Worm (Caenorhabditis elegans) whole organism, late embryonic: ENCODE measurements around the gene rrc-1.

Experiments
- F13H6.1 ChIP-seq: sonication (generic microtip); optimal IDR thresholded peaks from 2 replicates; lab custom pipeline; 2016; ENCODE audit warnings: missing genetic modification characterization, missing compliant biosample characterization
- K02D7.2 ChIP-seq: sonication (generic microtip); optimal IDR thresholded peaks from 2 replicates; lab custom pipeline; 2017; ENCODE audit warnings: mild to moderate bottlenecking, missing genetic modification characterization, missing compliant biosample characterization
- T23F11.4 ChIP-seq: fragments of 200-800 bp; sonication (Bioruptor generic); optimal IDR thresholded peaks from 2 replicates; lab custom pipeline; 2018; ENCODE audit warnings: mild to moderate bottlenecking, missing genetic modification characterization, missing compliant biosample characterization
- Y22D7AL.16 ChIP-seq: sonication (generic microtip); optimal IDR thresholded peaks from 2 replicates; lab custom pipeline; 2016; ENCODE audit warnings: missing genetic modification characterization, missing compliant biosample characterization
- ceh-24 ChIP-seq: sonication (generic microtip); optimal IDR thresholded peaks from 2 replicates; lab custom pipeline; 2016; ENCODE audit warnings: mild to moderate bottlenecking, missing genetic modification characterization, missing compliant biosample characterization
- ceh-45 ChIP-seq: fragments of 200-800 bp; sonication (Bioruptor generic); IDR thresholded peaks from 2 replicates; pipeline ENCODE4 v1.3.6; 2022; ENCODE audit warnings: missing genetic modification reagents, missing genetic modification characterization, missing compliant biosample characterization
- ceh-48 ChIP-seq: sonication (generic microtip); optimal IDR thresholded peaks from 2 replicates; lab custom pipeline; 2016; ENCODE audit warnings: missing genetic modification characterization, inconsistent platforms, missing compliant biosample characterization
- che-1 ChIP-seq: sonication (generic microtip); optimal IDR thresholded peaks from 2 replicates; lab custom pipeline; 2016; ENCODE audit warnings: mild to moderate bottlenecking, missing genetic modification characterization, missing compliant biosample characterization
- elt-2 ChIP-seq: sonication (generic microtip); optimal IDR thresholded peaks from 2 replicates; lab custom pipeline; 2016; ENCODE audit warnings: missing genetic modification reagents, missing genetic modification characterization, missing compliant biosample characterization
- elt-4 ChIP-seq: sonication (generic microtip); optimal IDR thresholded peaks from 2 replicates; lab custom pipeline; 2016; ENCODE audit warnings: missing genetic modification characterization, missing compliant biosample characterization
- ets-4 ChIP-seq: sonication (generic microtip); optimal IDR thresholded peaks from 2 replicates; lab custom pipeline; 2016; ENCODE audit warnings: missing genetic modification characterization, missing compliant biosample characterization
- eyg-1 ChIP-seq: sonication (generic microtip); optimal IDR thresholded peaks from 2 replicates; lab custom pipeline; 2016; ENCODE audit warnings: missing genotype, missing genetic modification characterization, missing compliant biosample characterization
- fax-1 ChIP-seq: sonication (generic microtip); optimal IDR thresholded peaks from 2 replicates; lab custom pipeline; 2016; ENCODE audit warnings: missing genotype, missing genetic modification characterization, missing compliant biosample characterization
- fkh-10 ChIP-seq: fragments of 150-350 bp; optimal IDR thresholded peaks from 2 replicates; lab custom pipeline; 2014; ENCODE audit warnings: missing biosample characterization, missing genetic modification reagents, missing genetic modification characterization
- gmeb-2 ChIP-seq: sonication (generic microtip); optimal IDR thresholded peaks from 2 replicates; lab custom pipeline; 2016; ENCODE audit warnings: missing genetic modification characterization, inconsistent platforms, missing compliant biosample characterization
- lim-6 ChIP-seq: sonication (generic microtip); optimal IDR thresholded peaks from 2 replicates; lab custom pipeline; 2016; ENCODE audit warnings: missing genetic modification characterization, missing compliant biosample characterization
- madf-2 ChIP-seq: sonication (generic microtip); optimal IDR thresholded peaks from 2 replicates; lab custom pipeline; 2017; ENCODE audit warnings: missing genetic modification characterization, missing compliant biosample characterization
- odd-2 ChIP-seq: sonication (generic microtip); optimal IDR thresholded peaks from 2 replicates; lab custom pipeline; 2017; ENCODE audit warnings: antibody characterized with exemption, mild to moderate bottlenecking, missing genetic modification characterization, missing compliant biosample characterization
- pag-3 ChIP-seq: sonication (generic microtip); optimal IDR thresholded peaks from 2 replicates; lab custom pipeline; 2016; ENCODE audit warnings: missing compliant biosample characterization, missing genetic modification characterization, borderline replicate concordance
- pat-9 ChIP-seq: fragments of 200-800 bp; sonication (Bioruptor generic); optimal IDR thresholded peaks from 2 replicates; lab custom pipeline; 2018; ENCODE audit warnings: mild to moderate bottlenecking, missing genetic modification characterization, moderate library complexity, missing compliant biosample characterization
- pax-1 ChIP-seq: fragments of 150-350 bp; optimal IDR thresholded peaks from 2 replicates; lab custom pipeline; 2014; ENCODE audit warnings: missing biosample characterization, missing genetic modification characterization
- pha-2 ChIP-seq: sonication (generic microtip); optimal IDR thresholded peaks from 2 replicates; lab custom pipeline; 2017; ENCODE audit warnings: mild to moderate bottlenecking, missing genetic modification characterization, missing compliant biosample characterization
- pqm-1 ChIP-seq: sonication (generic microtip); optimal IDR thresholded peaks from 2 replicates; lab custom pipeline; 2016; ENCODE audit warnings: missing genetic modification characterization, missing compliant biosample characterization
- ref-2 ChIP-seq: sonication (generic microtip); optimal IDR thresholded peaks from 2 replicates; lab custom pipeline; 2016; ENCODE audit warnings: missing genetic modification characterization, missing compliant biosample characterization
- rnt-1 ChIP-seq: sonication (generic microtip); optimal IDR thresholded peaks from 2 replicates; lab custom pipeline; 2016; ENCODE audit warnings: missing genetic modification characterization, missing compliant biosample characterization
- sox-2 ChIP-seq: fragments of 200-800 bp; sonication (Bioruptor generic); IDR thresholded peaks from 2 replicates; pipeline ENCODE4 v1.3.6; 2022; ENCODE audit warnings: missing genetic modification reagents, missing genetic modification characterization, missing compliant biosample characterization
- syd-9 ChIP-seq: sonication (generic microtip); optimal IDR thresholded peaks from 2 replicates; lab custom pipeline; 2016; ENCODE audit warnings: mild to moderate bottlenecking, missing genetic modification characterization, moderate library complexity, missing compliant biosample characterization
- tbx-7 ChIP-seq: sonication (generic microtip); optimal IDR thresholded peaks from 2 replicates; lab custom pipeline; 2016; ENCODE audit warnings: missing genotype, missing genetic modification characterization, missing compliant biosample characterization
- ttx-3 ChIP-seq: sonication (generic microtip); optimal IDR thresholded peaks from 2 replicates; lab custom pipeline; 2016; ENCODE audit warnings: missing genetic modification reagents, missing genetic modification characterization, missing compliant biosample characterization
- unc-3 ChIP-seq, 2 experiments: fragments of 200-800 bp in 1 of 2; sonication (Bioruptor generic) in 1 of 2; sonication (generic microtip) in 1 of 2; conservative IDR thresholded peaks in 1 of 2; optimal IDR thresholded peaks in 1 of 2; 2 replicates each; pipeline versions ENCODE4 v1.3.6 to Lab custom; 2016 to 2022; ENCODE audit warnings: missing compliant biosample characterization in 2 of 2, missing genetic modification characterization in 2 of 2, missing genetic modification reagents in 1 of 2
- unc-42 ChIP-seq: sonication (generic microtip); optimal IDR thresholded peaks from 2 replicates; lab custom pipeline; 2016; ENCODE audit warnings: missing genotype, missing genetic modification characterization, missing compliant biosample characterization
- unc-86 ChIP-seq: sonication (generic microtip); optimal IDR thresholded peaks from 2 replicates; lab custom pipeline; 2016; ENCODE audit warnings: missing genetic modification characterization, missing compliant biosample characterization
- zip-5 ChIP-seq: sonication (generic microtip); optimal IDR thresholded peaks from 2 replicates; lab custom pipeline; 2016; ENCODE audit warnings: missing genetic modification characterization, missing compliant biosample characterization

The rrc-1 gene

ce11 chrX:9831215-9831614 lies at the start of gene rrc-1:
TSS of gene rrc-1 (minus strand) at chrX:9831288.
- TF ChIP-seq odd-2 (tag; lab: Kevin White, UChicago): no peak

ce11 chrX:9877117-9877516 lies 46.0 kb upstream of the rrc-1 start, which contains the start of gene R07B1.9:
TSS of gene R07B1.9 (plus strand) at chrX:9877417.
- TF ChIP-seq gmeb-2 (tag; lab: Kevin White, UChicago) (no peak), unc-3 (GFP tag; conservative IDR thresholded peaks at IDR 0.05; lab: Robert Waterston, UW) (no peak), unc-3 (tag; optimal IDR thresholded peaks at IDR 0.05; lab: Kevin White, UChicago) (no peak), fkh-10 (GFP tag; lab: Kevin White, UChicago) (no peak), F13H6.1 (tag; lab: Kevin White, UChicago) (no peak), Y22D7AL.16 (no peak), ceh-48 (tag; lab: Kevin White, UChicago) (no peak)

- no peak for TF ChIP-seq ets-4 (tag; lab: Kevin White, UChicago)
- TF ChIP-seq pqm-1: no peak
- TF ChIP-seq elt-4 (tag; lab: Kevin White, UChicago): no peak
- no peak for TF ChIP-seq lim-6 (tag; lab: Kevin White, UChicago)
- TF ChIP-seq K02D7.2 (tag; lab: Kevin White, UChicago): no peak
- no peak for TF ChIP-seq unc-42 (tag; lab: Kevin White, UChicago)
- TF ChIP-seq ceh-45 (GFP tag; lab: Robert Waterston, UW): no peak
- no peak for TF ChIP-seq ref-2 (tag; lab: Kevin White, UChicago)
- no peak for TF ChIP-seq sox-2 (GFP tag; lab: Robert Waterston, UW)
- no peak for TF ChIP-seq rnt-1 (tag; lab: Kevin White, UChicago)
- no peak for TF ChIP-seq pha-2 (tag; lab: Kevin White, UChicago)
- TF ChIP-seq eyg-1: no peak
Observed at ce11 chrX:9872554-9872953, 41.5 kb upstream of the rrc-1 start, which contains the start of gene R07B1.8. TSS of gene R07B1.8 (minus strand) at chrX:9872654.

- TF ChIP-seq fkh-10 (GFP tag; lab: Kevin White, UChicago): no peak
- no peak for TF ChIP-seq zip-5 (tag; lab: Kevin White, UChicago)
- TF ChIP-seq unc-3 (GFP tag; conservative IDR thresholded peaks at IDR 0.05; lab: Robert Waterston, UW): no peak
- no peak for TF ChIP-seq unc-3 (tag; optimal IDR thresholded peaks at IDR 0.05; lab: Kevin White, UChicago)
- no peak for TF ChIP-seq pax-1 (tag; lab: Kevin White, UChicago)
- no peak for TF ChIP-seq fax-1 (tag; lab: Kevin White, UChicago)
- no peak for TF ChIP-seq che-1 (tag; lab: Kevin White, UChicago)
- no peak for TF ChIP-seq pat-9
Observed at ce11 chrX:9869522-9869921, 38.4 kb upstream of the rrc-1 start, which contains the start of gene R07B1.13. TSS of gene R07B1.13 (plus strand) at chrX:9869822.

ce11 chrX:9868820-9869219 lies 37.7 kb upstream of the rrc-1 start, which contains the start of gene R07B1.7:
TSS of gene R07B1.7 (plus strand) at chrX:9869120.
- TF ChIP-seq unc-42 (tag; lab: Kevin White, UChicago) (no peak), ttx-3 (tag; lab: Kevin White, UChicago) (no peak), syd-9 (tag; lab: Kevin White, UChicago) (no peak), unc-86 (tag; lab: Kevin White, UChicago) (no peak), sox-2 (GFP tag; lab: Robert Waterston, UW) (no peak), pha-2 (tag; lab: Kevin White, UChicago) (no peak), tbx-7 (tag; lab: Kevin White, UChicago) (no peak), rnt-1 (tag; lab: Kevin White, UChicago) (no peak), pag-3 (tag; lab: Kevin White, UChicago) (no peak), ceh-24 (no peak), madf-2 (tag; lab: Kevin White, UChicago) (no peak), elt-2 (tag; lab: Kevin White, UChicago) (no peak), T23F11.4 (GFP tag; lab: Kevin White, UChicago) (no peak), che-1 (tag; lab: Kevin White, UChicago) (no peak), odd-2 (tag; lab: Kevin White, UChicago) (no peak)
